Worm (Caenorhabditis elegans) whole organism, L1 larva: ENCODE measurements around the gene F53B1.8.

Experiments
- C04F5.9 ChIP-seq: sonication (generic microtip); optimal IDR thresholded peaks from 2 replicates; lab custom pipeline; 2016; ENCODE audit warnings: missing genetic modification characterization, missing compliant biosample characterization
- C16A3.4 ChIP-seq: fragments of 150-350 bp; optimal IDR thresholded peaks from 2 replicates; lab custom pipeline; 2014; ENCODE audit warnings: missing biosample characterization, missing genetic modification characterization
- F16B12.6 ChIP-seq: fragments of 150-350 bp; optimal IDR thresholded peaks from 2 replicates; lab custom pipeline; 2014; ENCODE audit warnings: missing biosample characterization, missing genetic modification characterization
- alr-1 ChIP-seq: fragments of 200-800 bp; sonication (Bioruptor generic); optimal IDR thresholded peaks from 2 replicates; lab custom pipeline; 2018; ENCODE audit warnings: borderline replicate concordance, mild to moderate bottlenecking, missing genetic modification characterization, missing compliant biosample characterization
- aly-2 ChIP-seq: fragments of 150-350 bp; optimal IDR thresholded peaks from 2 replicates; lab custom pipeline; 2014; ENCODE audit warnings: missing biosample characterization, missing genetic modification characterization
- ama-1 ChIP-seq: fragments of 150-350 bp; optimal IDR thresholded peaks from 2 replicates; lab custom pipeline; 2014
- blmp-1 ChIP-seq: fragments of 150-350 bp; optimal IDR thresholded peaks from 2 replicates; lab custom pipeline; 2014; ENCODE audit warnings: missing biosample characterization, missing genetic modification characterization
- dpl-1 ChIP-seq, 3 experiments: fragments of 150-350 bp in 2 of 3; sonication (generic microtip) in 1 of 3; optimal IDR thresholded peaks; 2 replicates each; lab custom pipeline; 2014 to 2017; ENCODE audit warnings: missing biosample characterization in 3 of 3, missing genetic modification characterization in 3 of 3, missing genetic modification reagents in 3 of 3
- dsc-1 ChIP-seq: sonication (generic microtip); optimal IDR thresholded peaks from 2 replicates; lab custom pipeline; 2016; ENCODE audit warnings: mild to moderate bottlenecking, missing genetic modification characterization, missing compliant biosample characterization
- efl-3 ChIP-seq: fragments of 200-800 bp; sonication (Bioruptor generic); optimal IDR thresholded peaks from 2 replicates; lab custom pipeline; 2018; ENCODE audit warnings: mild to moderate bottlenecking, missing genetic modification characterization, missing compliant biosample characterization
- egl-13 ChIP-seq: sonication (generic microtip); optimal IDR thresholded peaks from 2 replicates; lab custom pipeline; 2016; ENCODE audit warnings: missing genotype, missing genetic modification reagents, missing genetic modification characterization, missing compliant biosample characterization
- ets-5 ChIP-seq: fragments of 200-800 bp; sonication (Bioruptor generic); IDR thresholded peaks from 2 replicates; pipeline ENCODE4 v1.3.6; 2022; ENCODE audit warnings: missing genetic modification characterization, missing compliant biosample characterization
- fkh-10 ChIP-seq: sonication (generic microtip); optimal IDR thresholded peaks from 2 replicates; lab custom pipeline; 2017; ENCODE audit warnings: missing biosample characterization, missing genetic modification reagents, missing genetic modification characterization
- fkh-8 ChIP-seq: sonication (generic microtip); optimal IDR thresholded peaks from 2 replicates; lab custom pipeline; 2016; ENCODE audit warnings: mild to moderate bottlenecking, missing genetic modification characterization, missing compliant biosample characterization
- fos-1 ChIP-seq: fragments of 150-350 bp; optimal IDR thresholded peaks from 2 replicates; lab custom pipeline; 2014; ENCODE audit warnings: missing biosample characterization, missing genetic modification characterization
- hlh-4 ChIP-seq: sonication (generic microtip); optimal IDR thresholded peaks from 2 replicates; lab custom pipeline; 2016; ENCODE audit warnings: mild to moderate bottlenecking, missing genetic modification characterization, missing compliant biosample characterization
- hpl-2 ChIP-seq: fragments of 150-350 bp; optimal IDR thresholded peaks from 2 replicates; lab custom pipeline; 2014; ENCODE audit warnings: missing biosample characterization, missing genetic modification reagents, missing genetic modification characterization
- lin-14 ChIP-seq: fragments of 200-800 bp; sonication (Bioruptor generic); optimal IDR thresholded peaks from 2 replicates; lab custom pipeline; 2018; ENCODE audit warnings: mild to moderate bottlenecking, missing genetic modification characterization, moderate library complexity, missing compliant biosample characterization
- lin-35 ChIP-seq, 2 experiments: fragments of 150-350 bp; optimal IDR thresholded peaks; 2 replicates each; lab custom pipeline; 2014; ENCODE audit warnings: missing biosample characterization in 2 of 2, missing genetic modification characterization in 2 of 2, missing genetic modification reagents in 2 of 2
- lir-3 ChIP-seq: sonication (generic microtip); optimal IDR thresholded peaks from 2 replicates; lab custom pipeline; 2016; ENCODE audit warnings: mild to moderate bottlenecking, missing genetic modification characterization, moderate library complexity, missing compliant biosample characterization; ENCODE audit not compliant: poor library complexity
- mab-9 ChIP-seq: fragments of 200-800 bp; sonication (Bioruptor generic); IDR thresholded peaks from 2 replicates; pipeline ENCODE4 v1.3.6; 2022; ENCODE audit warnings: missing genetic modification reagents, missing genetic modification characterization, missing compliant biosample characterization
- nhr-12 ChIP-seq: sonication (generic microtip); optimal IDR thresholded peaks from 2 replicates; lab custom pipeline; 2017; ENCODE audit warnings: missing biosample characterization, missing genetic modification characterization
- nhr-28 ChIP-seq: fragments of 150-350 bp; optimal IDR thresholded peaks from 2 replicates; lab custom pipeline; 2014; ENCODE audit warnings: missing biosample characterization, missing genetic modification characterization
- nhr-47 ChIP-seq: sonication (generic microtip); optimal IDR thresholded peaks from 2 replicates; lab custom pipeline; 2016; ENCODE audit warnings: mild to moderate bottlenecking, missing genetic modification characterization, moderate library complexity, missing compliant biosample characterization
- nhr-71 ChIP-seq: sonication (generic microtip); optimal IDR thresholded peaks from 2 replicates; lab custom pipeline; 2016; ENCODE audit warnings: mild to moderate bottlenecking, missing genetic modification characterization, moderate library complexity, missing compliant biosample characterization
- nhr-77 ChIP-seq: fragments of 150-350 bp; optimal IDR thresholded peaks from 2 replicates; lab custom pipeline; 2014; ENCODE audit warnings: missing biosample characterization, missing genetic modification characterization
- pag-3 ChIP-seq: sonication (generic microtip); optimal IDR thresholded peaks from 2 replicates; lab custom pipeline; 2017; ENCODE audit warnings: missing genetic modification characterization, mild to moderate bottlenecking, missing compliant biosample characterization, antibody characterized with exemption, borderline replicate concordance; ENCODE audit not compliant: insufficient read depth
- rnt-1 ChIP-seq: sonication (generic microtip); optimal IDR thresholded peaks from 2 replicates; lab custom pipeline; 2016; ENCODE audit warnings: mild to moderate bottlenecking, missing genetic modification characterization, moderate library complexity, missing compliant biosample characterization
- skn-1 ChIP-seq: fragments of 150-350 bp; optimal IDR thresholded peaks from 2 replicates; lab custom pipeline; 2014; ENCODE audit warnings: missing biosample characterization, missing genetic modification characterization
- snpc-4 ChIP-seq: fragments of 150-350 bp; optimal IDR thresholded peaks from 2 replicates; lab custom pipeline; 2014; ENCODE audit warnings: missing biosample characterization, missing genetic modification characterization
- snu-23 ChIP-seq: sonication (generic microtip); optimal IDR thresholded peaks from 2 replicates; lab custom pipeline; 2016; ENCODE audit warnings: missing genetic modification characterization, missing compliant biosample characterization
- sptf-1 ChIP-seq: fragments of 150-350 bp; optimal IDR thresholded peaks from 2 replicates; lab custom pipeline; 2014; ENCODE audit warnings: missing biosample characterization, missing genetic modification characterization
- tlp-1 ChIP-seq: fragments of 150-350 bp; optimal IDR thresholded peaks from 2 replicates; lab custom pipeline; 2014; ENCODE audit warnings: missing biosample characterization, missing genetic modification characterization
- unc-30 ChIP-seq: sonication (generic microtip); optimal IDR thresholded peaks from 2 replicates; lab custom pipeline; 2017; ENCODE audit warnings: missing biosample characterization, missing genetic modification characterization
- unc-62 ChIP-seq: fragments of 150-350 bp; optimal IDR thresholded peaks from 2 replicates; lab custom pipeline; 2014; ENCODE audit warnings: missing biosample characterization, missing genetic modification reagents, missing genetic modification characterization
- unc-86 ChIP-seq: sonication (generic microtip); optimal IDR thresholded peaks from 2 replicates; lab custom pipeline; 2016; ENCODE audit warnings: missing genetic modification characterization, missing compliant biosample characterization
- xbp-1 ChIP-seq: sonication (generic microtip); optimal IDR thresholded peaks from 2 replicates; lab custom pipeline; 2016; ENCODE audit warnings: missing genetic modification characterization, missing compliant biosample characterization
- ztf-4 ChIP-seq: fragments of 150-350 bp; optimal IDR thresholded peaks from 2 replicates; lab custom pipeline; 2014; ENCODE audit warnings: missing biosample characterization, missing genetic modification characterization

F53B1.8 gene

DNA sequence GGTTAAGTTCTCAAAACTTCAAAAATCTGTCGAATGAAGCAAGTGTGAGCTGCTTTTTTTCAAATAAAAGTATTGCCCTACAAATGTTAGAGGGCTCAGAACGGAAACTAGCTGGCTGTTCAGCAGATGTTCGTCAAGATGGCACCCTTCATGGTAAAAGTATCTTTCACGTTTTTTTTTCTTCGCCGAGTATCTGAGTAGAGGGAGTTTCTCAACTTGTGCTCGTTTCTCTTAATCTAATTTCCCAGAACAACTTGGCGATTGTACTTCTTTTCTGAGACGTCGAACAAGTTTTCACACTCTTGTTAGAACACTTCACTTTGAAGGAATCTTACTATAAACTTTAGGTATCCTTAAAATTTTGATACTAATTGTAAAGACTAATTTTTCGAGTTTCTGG, 42.3 kb downstream of the F53B1.8 start:
- TF ChIP-seq nhr-77 (tag; lab: Kevin White, UChicago): no peak
- no peak for TF ChIP-seq tlp-1
- no peak for TF ChIP-seq unc-30
- no peak for TF ChIP-seq lin-35 (GFP tag; optimal IDR thresholded peaks at IDR 0.05; lab: Kevin White, UChicago)
- no peak for TF ChIP-seq mab-9
- no peak for TF ChIP-seq pag-3 (tag; lab: Kevin White, UChicago)
- TF ChIP-seq nhr-47 (tag; lab: Kevin White, UChicago): no peak
- no peak for TF ChIP-seq efl-3 (GFP tag; lab: Kevin White, UChicago)
- no peak for TF ChIP-seq blmp-1 (tag; lab: Kevin White, UChicago)
- TF ChIP-seq aly-2 (tag; lab: Kevin White, UChicago): no peak
- TF ChIP-seq xbp-1: no peak
- TF ChIP-seq C04F5.9 (tag; lab: Kevin White, UChicago): no peak
- no peak for TF ChIP-seq snu-23 (GFP tag; lab: Kevin White, UChicago)
- TF ChIP-seq fos-1 (tag; lab: Kevin White, UChicago): no peak
- no peak for TF ChIP-seq fkh-10
- no peak for TF ChIP-seq nhr-71 (tag; lab: Kevin White, UChicago)

DNA sequence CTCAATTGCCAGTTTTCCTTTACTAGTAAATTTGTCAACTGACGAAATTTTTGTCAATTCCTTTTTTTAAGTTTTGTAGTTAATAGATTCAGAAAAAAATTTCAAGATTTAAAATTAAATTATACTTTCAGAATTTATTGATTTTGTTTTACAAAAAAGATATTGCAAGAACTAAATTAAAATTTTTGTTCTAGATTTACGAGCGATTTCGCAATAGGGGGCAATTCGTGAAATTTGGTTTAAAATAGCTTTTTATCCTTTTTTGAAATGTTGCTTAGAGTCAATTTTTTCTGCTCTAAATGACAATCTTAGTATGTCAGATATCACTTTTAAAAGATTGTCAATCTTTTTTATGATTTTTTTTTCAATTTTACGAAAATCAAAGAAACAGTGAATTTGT, 44.5 kb downstream of the F53B1.8 start:
- TF ChIP-seq skn-1 (tag; lab: Kevin White, UChicago): peak; percentile 62
- no peak for TF ChIP-seq ama-1 (lab: Kevin White, UChicago)

DNA sequence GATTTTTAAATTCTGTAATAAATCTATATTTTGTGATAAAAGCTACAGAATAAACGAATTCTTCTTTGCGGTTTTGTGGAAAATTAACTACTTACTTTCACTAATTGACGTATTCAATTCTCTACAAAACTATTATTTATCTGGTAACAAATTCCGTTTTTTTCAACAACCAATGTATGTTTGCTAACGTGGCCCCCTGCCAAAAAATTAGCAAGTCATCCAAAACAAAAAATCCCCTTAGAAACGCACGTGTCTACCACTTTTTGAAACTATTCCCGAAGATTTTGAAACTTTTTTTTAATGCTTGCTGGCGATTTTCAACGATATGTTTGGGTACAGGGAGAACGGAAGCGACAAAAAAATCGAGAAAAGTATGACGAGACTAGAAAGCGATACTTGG, 45.1 kb downstream of the F53B1.8 start, which contains the start of gene F49H12.2:
TSS of gene F49H12.2 (plus strand) at position 301 of the 400 bp plus-strand sequence.
- no peak for TF ChIP-seq rnt-1 (tag; lab: Kevin White, UChicago)
- no peak for TF ChIP-seq alr-1 (tag; lab: Kevin White, UChicago)
- no peak for TF ChIP-seq pag-3 (tag; lab: Kevin White, UChicago)
- no peak for TF ChIP-seq dpl-1 (GFP tag; optimal IDR thresholded peaks at IDR 0.05; lab: Kevin White, UChicago)
- no peak for TF ChIP-seq C16A3.4
- TF ChIP-seq nhr-28: no peak
- TF ChIP-seq, all 84 proteins: peak for 0

- TF ChIP-seq unc-86 (tag; lab: Kevin White, UChicago) (peak; percentile 49), nhr-47 (tag; lab: Kevin White, UChicago) (peak; percentile 28), lin-14 (GFP tag; lab: Kevin White, UChicago) (peak; percentile 43), nhr-28 (no peak), dsc-1 (tag; lab: Kevin White, UChicago) (peak; percentile 39), hlh-4 (tag; lab: Kevin White, UChicago) (no peak), lir-3 (tag; lab: Kevin White, UChicago) (no peak), snpc-4 (tag; lab: Kevin White, UChicago) (no peak), unc-62 (no peak), ztf-4 (tag; lab: Kevin White, UChicago) (no peak), nhr-12 (tag; lab: Kevin White, UChicago) (no peak), egl-13 (tag; lab: Kevin White, UChicago) (no peak), fkh-8 (tag; lab: Kevin White, UChicago) (peak; percentile 67), hpl-2 (GFP tag; lab: Kevin White, UChicago) (no peak), xbp-1 (no peak), ets-5 (no peak), sptf-1 (tag; lab: Kevin White, UChicago) (no peak), aly-2 (tag; lab: Kevin White, UChicago) (no peak), F16B12.6 (no peak), nhr-71 (tag; lab: Kevin White, UChicago) (peak; percentile 45)
These were observed 46.0 kb downstream of the F53B1.8 start, which contains the start of gene F49H12.3 for ce11 chrX:2084019-2084418. Gene F49H12.3 (plus strand): TSS chrX:2084375.
